Worm (Caenorhabditis elegans) whole organism, L3 larva: Measurements from ENCODE around the gene C04C3.14.
A peak's percentile ranks its signal among the peaks of the same experiment; 100 is the strongest.
"Not testable (repeated sequence)": the region's sequence is repeated elsewhere in the genome, so short reads cannot be mapped to it uniquely, and the experiment has no call there.

Experiments
- R02D3.7 ChIP-seq: fragments of 150-350 bp; optimal IDR thresholded peaks from 2 replicates; lab custom pipeline; 2014; ENCODE audit warnings: missing biosample characterization, missing genetic modification characterization
- ama-1 ChIP-seq: fragments of 150-350 bp; optimal IDR thresholded peaks from 2 replicates; lab custom pipeline; 2018
- ceh-28 ChIP-seq: fragments of 150-350 bp; optimal IDR thresholded peaks from 2 replicates; lab custom pipeline; 2014; ENCODE audit warnings: missing biosample characterization, missing genetic modification reagents, missing genetic modification characterization
- ceh-82 ChIP-seq: fragments of 150-350 bp; optimal IDR thresholded peaks from 2 replicates; lab custom pipeline; 2014; ENCODE audit warnings: missing biosample characterization, missing genetic modification characterization
- ceh-9 ChIP-seq: sonication (generic microtip); optimal IDR thresholded peaks from 2 replicates; lab custom pipeline; 2018; ENCODE audit warnings: missing biosample characterization, missing genetic modification characterization
- daf-12 ChIP-seq: fragments of 150-350 bp; optimal IDR thresholded peaks from 2 replicates; lab custom pipeline; 2014; ENCODE audit warnings: missing biosample characterization, missing genetic modification reagents, missing genetic modification characterization
- egl-27 ChIP-seq: sonication (generic microtip); optimal IDR thresholded peaks from 4 replicates; lab custom pipeline; 2017; ENCODE audit warnings: missing biosample characterization, missing genetic modification reagents, missing genetic modification characterization
- egl-5 ChIP-seq: fragments of 150-350 bp; optimal IDR thresholded peaks from 2 replicates; lab custom pipeline; 2017; ENCODE audit warnings: missing biosample characterization, missing genetic modification reagents, missing genetic modification characterization, inconsistent platforms
- elt-1 ChIP-seq: fragments of 150-350 bp; optimal IDR thresholded peaks from 2 replicates; lab custom pipeline; 2014; ENCODE audit warnings: missing biosample characterization, missing genetic modification characterization
- elt-2 ChIP-seq: sonication (generic microtip); optimal IDR thresholded peaks from 2 replicates; lab custom pipeline; 2016; ENCODE audit warnings: missing genetic modification reagents, mild to moderate bottlenecking, missing genetic modification characterization, missing compliant biosample characterization
- elt-3 ChIP-seq, 3 experiments: fragments of 150-350 bp in 1 of 3; sonication (generic microtip) in 2 of 3; optimal IDR thresholded peaks; 2 replicates in 2 of 3; 4 replicates in 1 of 3; lab custom pipeline; 2014 to 2017; ENCODE audit warnings: missing biosample characterization in 3 of 3, missing genetic modification characterization in 3 of 3
- eor-1 ChIP-seq, 2 experiments: fragments of 150-350 bp; optimal IDR thresholded peaks; 2 replicates each; lab custom pipeline; 2014 to 2018; ENCODE audit warnings: missing biosample characterization in 2 of 2, missing genetic modification characterization in 2 of 2
- fkh-10 ChIP-seq: sonication (generic microtip); optimal IDR thresholded peaks from 2 replicates; lab custom pipeline; 2017; ENCODE audit warnings: missing biosample characterization, missing genetic modification reagents, missing genetic modification characterization
- fkh-2 ChIP-seq: fragments of 150-350 bp; optimal IDR thresholded peaks from 2 replicates; lab custom pipeline; 2014; ENCODE audit warnings: missing biosample characterization, missing genetic modification reagents, missing genetic modification characterization
- fos-1 ChIP-seq: fragments of 150-350 bp; optimal IDR thresholded peaks from 2 replicates; lab custom pipeline; 2014; ENCODE audit warnings: missing biosample characterization, missing genetic modification characterization
- hmg-11 ChIP-seq: sonication (generic microtip); optimal IDR thresholded peaks from 2 replicates; lab custom pipeline; 2016; ENCODE audit warnings: missing genetic modification characterization, missing compliant biosample characterization
- jun-1 ChIP-seq: fragments of 150-350 bp; optimal IDR thresholded peaks from 2 replicates; lab custom pipeline; 2014; ENCODE audit warnings: missing biosample characterization, missing genetic modification reagents, missing genetic modification characterization
- lin-15B ChIP-seq: fragments of 150-350 bp; optimal IDR thresholded peaks from 2 replicates; lab custom pipeline; 2014; ENCODE audit warnings: missing biosample characterization, missing genetic modification characterization
- lin-39 ChIP-seq: fragments of 150-350 bp; optimal IDR thresholded peaks from 2 replicates; lab custom pipeline; 2018; ENCODE audit warnings: missing biosample characterization, missing genetic modification reagents, missing genetic modification characterization
- lsy-12 ChIP-seq: sonication (generic microtip); optimal IDR thresholded peaks from 2 replicates; lab custom pipeline; 2016; ENCODE audit warnings: mild to moderate bottlenecking, missing genetic modification characterization, missing compliant biosample characterization
- mdl-1 ChIP-seq: fragments of 150-350 bp; optimal IDR thresholded peaks from 2 replicates; lab custom pipeline; 2014; ENCODE audit warnings: missing biosample characterization, missing genetic modification characterization
- mml-1 ChIP-seq: fragments of 150-350 bp; sonication (generic microtip); optimal IDR thresholded peaks from 3 replicates; lab custom pipeline; 2014; ENCODE audit warnings: missing biosample characterization, missing genetic modification characterization
- nfya-1 ChIP-seq: sonication (generic microtip); optimal IDR thresholded peaks from 2 replicates; lab custom pipeline; 2017; ENCODE audit warnings: missing genetic modification characterization, mild to moderate bottlenecking, missing compliant biosample characterization, antibody characterized with exemption, moderate library complexity; ENCODE audit not compliant: insufficient read depth
- nhr-12 ChIP-seq: fragments of 150-350 bp; optimal IDR thresholded peaks from 2 replicates; lab custom pipeline; 2014; ENCODE audit warnings: missing biosample characterization, missing genetic modification characterization
- nhr-23 ChIP-seq: fragments of 150-350 bp; optimal IDR thresholded peaks from 2 replicates; lab custom pipeline; 2014; ENCODE audit warnings: missing biosample characterization, missing genetic modification reagents, missing genetic modification characterization
- nhr-237 ChIP-seq: fragments of 150-350 bp; optimal IDR thresholded peaks from 2 replicates; lab custom pipeline; 2014; ENCODE audit warnings: missing biosample characterization, missing genetic modification characterization
- nhr-25 ChIP-seq: sonication (generic microtip); optimal IDR thresholded peaks from 2 replicates; lab custom pipeline; 2017; ENCODE audit warnings: missing biosample characterization, missing genetic modification characterization
- nhr-43 ChIP-seq: sonication (generic microtip); optimal IDR thresholded peaks from 2 replicates; lab custom pipeline; 2016; ENCODE audit warnings: mild to moderate bottlenecking, missing genetic modification characterization, missing compliant biosample characterization; ENCODE audit not compliant: poor library complexity, severe bottlenecking
- nhr-67 ChIP-seq: fragments of 150-350 bp; optimal IDR thresholded peaks from 2 replicates; lab custom pipeline; 2014; ENCODE audit warnings: missing biosample characterization, missing genetic modification characterization
- nhr-76 ChIP-seq: fragments of 150-350 bp; sonication (generic microtip); optimal IDR thresholded peaks from 5 replicates; lab custom pipeline; 2014; ENCODE audit warnings: missing biosample characterization, missing genetic modification characterization
- nhr-77 ChIP-seq: fragments of 150-350 bp; optimal IDR thresholded peaks from 2 replicates; lab custom pipeline; 2014; ENCODE audit warnings: missing biosample characterization, missing genetic modification characterization
- pha-4 ChIP-seq: fragments of 150-350 bp; optimal IDR thresholded peaks from 2 replicates; lab custom pipeline; 2014; ENCODE audit warnings: missing biosample characterization, missing genetic modification reagents, missing genetic modification characterization
- pqm-1 ChIP-seq: fragments of 150-350 bp; optimal IDR thresholded peaks from 2 replicates; lab custom pipeline; 2017; ENCODE audit warnings: missing biosample characterization, missing genetic modification characterization, inconsistent platforms
- sea-2 ChIP-seq: fragments of 150-350 bp; sonication (generic microtip); optimal IDR thresholded peaks from 4 replicates; lab custom pipeline; 2014; ENCODE audit warnings: missing biosample characterization, missing genetic modification reagents, missing genetic modification characterization
- skn-1 ChIP-seq: fragments of 150-350 bp; optimal IDR thresholded peaks from 2 replicates; lab custom pipeline; 2014; ENCODE audit warnings: missing biosample characterization, missing genetic modification characterization
- snpc-4 ChIP-seq: fragments of 150-350 bp; optimal IDR thresholded peaks from 2 replicates; lab custom pipeline; 2014; ENCODE audit warnings: missing biosample characterization, missing genetic modification characterization
- tbx-2 ChIP-seq: sonication (generic microtip); optimal IDR thresholded peaks from 2 replicates; lab custom pipeline; 2016; ENCODE audit warnings: mild to moderate bottlenecking, missing genetic modification characterization, missing compliant biosample characterization
- unc-39 ChIP-seq: sonication (generic microtip); optimal IDR thresholded peaks from 4 replicates; lab custom pipeline; 2017; ENCODE audit warnings: missing biosample characterization, missing genetic modification characterization
- zag-1 ChIP-seq: fragments of 150-350 bp; optimal IDR thresholded peaks from 2 replicates; lab custom pipeline; 2014; ENCODE audit warnings: missing biosample characterization, missing genetic modification characterization
- ztf-11 ChIP-seq: fragments of 150-350 bp; optimal IDR thresholded peaks from 2 replicates; lab custom pipeline; 2014; ENCODE audit warnings: missing biosample characterization, missing genetic modification characterization
- ztf-4 ChIP-seq: fragments of 150-350 bp; optimal IDR thresholded peaks from 2 replicates; lab custom pipeline; 2014; ENCODE audit warnings: missing biosample characterization, missing genetic modification characterization

C04C3.14 gene

DNA sequence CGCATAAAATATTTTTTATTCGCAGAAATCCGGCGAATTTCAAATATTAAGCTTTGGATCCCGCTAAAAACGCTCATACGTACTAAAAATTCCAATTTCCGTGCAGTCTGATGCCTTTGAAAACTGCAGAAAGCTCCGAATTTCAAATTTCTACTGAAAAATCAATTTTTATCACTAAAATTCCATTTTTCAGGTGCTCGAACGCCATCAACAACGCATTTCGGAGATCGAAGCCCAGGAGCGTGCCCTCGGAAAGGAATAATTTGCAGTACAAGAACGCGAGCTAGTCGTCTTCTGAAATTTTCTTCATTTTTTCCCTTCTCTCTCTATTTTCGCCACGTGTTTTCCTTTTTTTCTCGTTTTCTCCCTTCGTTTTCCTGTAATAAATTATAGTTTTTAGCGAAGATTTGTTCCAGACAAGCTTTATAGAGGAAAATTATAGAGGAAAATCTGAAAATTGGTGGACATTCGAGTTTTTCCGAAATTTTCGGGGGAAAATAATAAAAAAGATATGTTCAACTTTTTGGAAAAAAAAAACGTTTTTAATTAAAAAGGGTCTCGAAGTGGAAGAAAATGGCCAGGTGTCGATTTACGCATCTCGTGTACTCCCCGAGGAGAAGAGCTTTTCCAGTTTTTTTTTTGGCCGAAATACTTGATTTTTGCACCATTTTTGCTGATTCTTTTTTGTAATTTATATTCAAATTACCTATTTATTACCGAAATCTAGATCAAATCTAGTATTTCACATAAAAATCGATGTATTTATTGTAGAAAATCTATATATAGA lies 9.0 kb upstream of the C04C3.14 start:
- TF ChIP-seq elt-3 (tag; optimal IDR thresholded peaks at IDR 0.05; lab: Kevin White, UChicago) (no peak), elt-2 (tag; lab: Kevin White, UChicago) (peak; percentile 16), daf-12 (no peak), zag-1 (tag; lab: Kevin White, UChicago) (no peak), tbx-2 (tag; lab: Kevin White, UChicago) (no peak), R02D3.7 (no peak), snpc-4 (tag; lab: Kevin White, UChicago) (no peak), pha-4 (peak; percentile 6), ceh-82 (tag; lab: Kevin White, UChicago) (no peak), nhr-25 (tag; lab: Kevin White, UChicago) (no peak), ama-1 (lab: Kevin White, UChicago) (peak; percentile 67)

- TF ChIP-seq elt-2 (tag; lab: Kevin White, UChicago); daf-12; elt-3 (tag; optimal IDR thresholded peaks at IDR 0.05; lab: Kevin White, UChicago): not testable (repeated sequence)
These were observed 5.7 kb upstream of the C04C3.14 start, which contains the start of gene B0546.5 for ce11 chrIV:3389999-3390398. B0546.5 (minus strand) TSS chrIV:3390099.

DNA sequence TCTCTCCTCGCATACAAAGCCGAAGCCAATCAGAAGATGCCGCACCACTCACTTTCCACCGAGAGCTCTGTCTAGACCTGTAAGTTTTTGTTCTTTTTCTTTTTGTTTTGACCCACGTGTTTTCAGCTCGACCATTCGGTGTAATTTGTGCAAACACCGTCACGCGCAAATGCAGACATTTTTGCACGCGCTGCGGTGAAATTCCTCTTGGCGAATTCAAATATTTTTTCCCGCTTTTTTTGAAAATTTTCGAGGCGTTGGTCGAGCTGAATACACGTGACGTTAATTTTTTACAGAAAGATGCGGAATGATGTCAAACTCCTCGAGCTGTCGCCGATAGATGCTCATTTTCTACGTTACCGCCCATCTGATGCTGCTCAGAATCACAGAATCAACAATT lies 1.6 kb upstream of the C04C3.14 start, which contains the start of gene C04C3.4:
C04C3.4 (plus strand) TSS at position 301 of the 400 bp plus-strand sequence.
- TF ChIP-seq eor-1 (tag; optimal IDR thresholded peaks at IDR 0.05; lab: Kevin White, UChicago); lin-39 (tag; lab: Kevin White, UChicago); tbx-2 (tag; lab: Kevin White, UChicago): not testable (repeated sequence)

- TF ChIP-seq egl-5 (tag; lab: Kevin White, UChicago) (no peak), lin-39 (tag; lab: Kevin White, UChicago) (no peak), nhr-237 (tag; lab: Kevin White, UChicago) (no peak), elt-1 (tag; lab: Kevin White, UChicago) (no peak), skn-1 (no peak), mml-1 (no peak), nhr-76 (tag; lab: Kevin White, UChicago) (no peak)
These were observed 2.4 kb downstream of the C04C3.14 start for ce11 chrIV:3398078-3398477.

DNA sequence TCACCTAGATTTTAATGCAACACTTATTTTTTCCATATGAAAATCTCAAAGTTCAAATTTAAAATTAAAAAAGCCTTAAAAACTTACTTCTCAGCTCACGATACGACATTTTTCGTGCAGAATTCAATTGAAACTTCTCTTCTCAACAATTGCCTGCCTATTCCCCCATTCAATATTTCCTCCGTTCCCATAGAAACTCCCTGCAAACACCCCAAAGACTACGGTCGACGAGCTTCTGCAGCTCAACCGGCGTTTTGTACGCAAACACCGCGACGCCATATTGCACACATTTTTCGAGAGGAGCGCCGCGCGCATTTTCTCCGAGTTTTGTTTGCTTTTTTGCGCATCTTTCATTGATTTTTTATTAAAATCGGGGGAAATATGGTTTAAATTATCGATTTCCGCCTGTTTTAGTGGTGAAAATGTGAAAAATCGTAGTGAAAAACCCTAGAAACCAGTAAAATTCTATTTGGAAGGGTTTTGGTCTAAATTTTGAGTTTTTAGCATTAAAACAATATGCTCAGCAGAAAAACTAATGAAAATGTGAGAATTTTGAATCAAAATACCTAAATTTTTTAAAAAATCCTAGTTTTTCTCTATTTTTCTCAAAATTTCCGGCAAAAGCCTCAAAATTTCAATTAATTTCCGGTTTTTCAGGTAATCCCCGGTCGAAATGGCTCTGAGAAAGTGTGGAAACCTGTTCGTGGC lies 3.5 kb downstream of the C04C3.14 start, which contains the start of the genes dyf-3 and pdhb-1:
dyf-3 (minus strand) TSS at position 217 of the 708 bp plus-strand sequence.
pdhb-1 (plus strand) TSS at position 658 of the 708 bp plus-strand sequence.
- TF ChIP-seq zag-1 (tag; lab: Kevin White, UChicago) (no peak), nhr-67 (tag; lab: Kevin White, UChicago) (no peak), nhr-77 (tag; lab: Kevin White, UChicago) (no peak), lsy-12 (no peak), R02D3.7 (no peak), ztf-4 (tag; lab: Kevin White, UChicago) (no peak), nhr-76 (tag; lab: Kevin White, UChicago) (no peak), unc-39 (tag; lab: Kevin White, UChicago) (no peak), elt-3 (tag; optimal IDR thresholded peaks at IDR 0.05; lab: Kevin White, UChicago) (no peak), hmg-11 (tag; lab: Kevin White, UChicago) (peak; percentile 58), ama-1 (lab: Kevin White, UChicago) (no peak), mdl-1 (tag; lab: Kevin White, UChicago) (no peak), ztf-11 (tag; lab: Kevin White, UChicago) (no peak), fkh-10 (no peak), ceh-28 (no peak), nfya-1 (tag; lab: Kevin White, UChicago) (peak; percentile 65), elt-1 (tag; lab: Kevin White, UChicago) (no peak), lin-39 (tag; lab: Kevin White, UChicago) (no peak), sea-2 (GFP tag; lab: Kevin White, UChicago) (no peak), fos-1 (tag; lab: Kevin White, UChicago) (no peak), ceh-9 (no peak), pha-4 (peak; percentile 37), nhr-23 (no peak), elt-2 (tag; lab: Kevin White, UChicago) (peak; percentile 28), nhr-237 (tag; lab: Kevin White, UChicago) (no peak), nhr-43 (tag; lab: Kevin White, UChicago) (no peak), nhr-12 (no peak), egl-27 (tag; lab: Kevin White, UChicago) (no peak), egl-5 (tag; lab: Kevin White, UChicago) (no peak), fkh-2 (tag; lab: Kevin White, UChicago) (no peak), lin-15B (peak; percentile 33), jun-1 (tag; lab: Kevin White, UChicago) (no peak), ceh-82 (tag; lab: Kevin White, UChicago) (no peak), pqm-1 (tag; lab: Kevin White, UChicago) (no peak)
